Worm (Caenorhabditis elegans): ENCODE data around the gene bath-44.
"Not testable (repeated sequence)": the region's sequence is repeated elsewhere in the genome, so short reads cannot be mapped to it uniquely, and the experiment has no call there.

bath-44 gene

ce11 chrII:7408192-7408591, 13.4 kb downstream of the bath-44 start, which contains the start of gene srd-55:
TSS of gene srd-55 (plus strand) at chrII:7408492.
- TF ChIP-seq dao-5 (tag; optimal IDR thresholded peaks at IDR 0.05): no peak
- TF ChIP-seq him-1 (tag; optimal IDR thresholded peaks at IDR 0.05): no peak
- no peak for TF ChIP-seq W03F9.2 (tag; optimal IDR thresholded peaks at IDR 0.05)

DNA sequence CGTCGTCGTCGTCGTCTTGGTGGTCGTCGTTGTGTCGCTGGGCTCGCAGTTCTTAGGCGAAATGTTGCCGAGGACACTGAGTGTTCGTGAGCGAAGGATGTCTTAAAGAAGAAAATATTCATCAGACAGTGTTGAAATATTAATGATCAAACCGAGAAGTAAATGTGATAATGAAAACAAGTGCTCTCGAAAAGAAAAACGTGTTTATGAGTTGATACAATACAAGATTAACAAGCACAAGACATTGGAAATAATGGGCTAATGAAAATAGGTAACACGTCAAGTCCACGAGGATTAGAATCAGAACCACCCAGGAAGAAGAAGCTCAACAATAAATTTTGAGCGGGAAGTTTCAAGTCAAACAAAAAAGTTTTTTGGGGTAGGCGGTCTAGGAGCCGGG, 17.2 kb downstream of the bath-44 start, which contains the start of gene K02A2.5:
TSS of gene K02A2.5 (minus strand) at position 101 of the 400 bp plus-strand sequence.
- TF ChIP-seq W03F9.2 (tag; optimal IDR thresholded peaks at IDR 0.05): no peak
- no peak for TF ChIP-seq dao-5 (tag; optimal IDR thresholded peaks at IDR 0.05)
- TF ChIP-seq him-1 (tag; optimal IDR thresholded peaks at IDR 0.05): no peak

ce11 chrII:7413275-7413674, 18.5 kb downstream of the bath-44 start:
- TF ChIP-seq W03F9.2 (tag; optimal IDR thresholded peaks at IDR 0.05) (no peak), him-1 (tag; optimal IDR thresholded peaks at IDR 0.05) (no peak), dao-5 (tag; optimal IDR thresholded peaks at IDR 0.05) (no peak)

ce11 chrII:7413764-7414163, 19.0 kb downstream of the bath-44 start:
- no peak for TF ChIP-seq dao-5 (tag; optimal IDR thresholded peaks at IDR 0.05)
- no peak for TF ChIP-seq him-1 (tag; optimal IDR thresholded peaks at IDR 0.05)
- no peak for TF ChIP-seq W03F9.2 (tag; optimal IDR thresholded peaks at IDR 0.05)

DNA sequence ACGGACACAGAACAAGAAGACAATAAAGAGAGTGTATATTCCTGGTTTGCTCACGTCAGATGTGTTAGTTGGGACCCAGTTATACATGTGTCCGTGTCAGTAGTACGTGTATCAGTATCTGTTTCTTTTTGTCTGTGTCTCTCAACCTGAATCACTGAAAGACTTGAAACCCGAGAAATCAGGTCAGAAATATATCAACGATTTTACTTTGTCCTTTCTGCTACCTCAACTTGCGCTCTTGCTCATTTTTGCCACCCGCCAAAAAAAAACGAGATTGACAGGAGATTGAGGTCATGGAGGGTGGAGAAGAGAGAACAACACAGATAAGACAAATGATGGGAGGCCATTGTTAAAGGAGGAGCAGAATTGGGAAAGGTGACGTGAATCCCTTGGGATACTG, 24.8 kb downstream of the bath-44 start:
- TF ChIP-seq dao-5 (tag; optimal IDR thresholded peaks at IDR 0.05) (no peak), him-1 (tag; optimal IDR thresholded peaks at IDR 0.05) (no peak), W03F9.2 (tag; optimal IDR thresholded peaks at IDR 0.05) (no peak)

- no peak for TF ChIP-seq dao-5 (tag; optimal IDR thresholded peaks at IDR 0.05)
- no peak for TF ChIP-seq W03F9.2 (tag; optimal IDR thresholded peaks at IDR 0.05)
- TF ChIP-seq him-1 (tag; optimal IDR thresholded peaks at IDR 0.05): no peak
These were observed 25.4 kb downstream of the bath-44 start for ce11 chrII:7420157-7420556.

- TF ChIP-seq him-1 (tag; optimal IDR thresholded peaks at IDR 0.05) (no peak), dao-5 (tag; optimal IDR thresholded peaks at IDR 0.05) (no peak), W03F9.2 (tag; optimal IDR thresholded peaks at IDR 0.05) (no peak)
These were observed 26.1 kb downstream of the bath-44 start for ce11 chrII:7420796-7421386.

DNA sequence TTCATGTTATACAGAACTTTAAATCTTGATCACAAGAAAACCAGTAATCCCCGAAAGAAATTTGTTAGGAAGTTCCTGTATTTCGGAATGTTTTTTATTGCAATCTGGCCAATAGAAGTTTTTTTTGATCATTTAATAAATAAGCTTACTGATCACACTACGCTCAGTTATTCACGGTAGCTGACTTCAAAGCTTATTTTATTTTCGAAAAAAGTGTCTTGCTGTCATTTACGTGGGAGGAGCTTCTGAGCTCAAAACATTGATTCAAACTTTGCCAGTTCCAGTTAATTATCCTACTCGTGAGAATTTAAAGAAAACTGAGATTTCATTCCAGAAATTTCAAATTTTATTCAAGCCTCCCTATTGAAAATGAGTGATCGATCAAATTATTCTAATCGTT, 37.6 kb downstream of the bath-44 start, which contains the start of gene srd-54:
TSS of gene srd-54 (plus strand) at position 301 of the 400 bp plus-strand sequence.
- no peak for TF ChIP-seq dao-5 (tag; optimal IDR thresholded peaks at IDR 0.05)
- TF ChIP-seq him-1 (tag; optimal IDR thresholded peaks at IDR 0.05): no peak
- TF ChIP-seq W03F9.2 (tag; optimal IDR thresholded peaks at IDR 0.05): no peak

DNA sequence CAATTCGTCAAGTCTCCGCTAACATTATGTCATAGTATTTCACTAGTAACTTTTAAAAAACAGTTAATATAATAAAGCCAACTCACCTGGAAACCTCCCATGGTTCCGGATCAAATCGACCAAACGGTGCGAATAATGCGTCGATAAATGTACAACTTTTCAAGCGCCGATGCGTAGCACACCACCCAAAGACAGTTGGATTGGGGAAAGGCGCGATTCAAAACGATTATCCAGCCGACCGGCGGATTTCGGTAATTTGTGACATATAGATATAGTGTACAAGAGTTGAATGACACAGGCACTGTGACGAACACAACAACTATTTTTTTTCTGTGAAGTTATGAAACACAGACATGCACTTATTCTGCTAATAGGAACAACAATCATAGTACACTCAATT, 39.4 kb downstream of the bath-44 start, which contains the start of gene kcc-3:
TSS of gene kcc-3 (minus strand) at position 101 of the 400 bp plus-strand sequence.
- TF ChIP-seq dao-5 (tag; optimal IDR thresholded peaks at IDR 0.05) (no peak), W03F9.2 (tag; optimal IDR thresholded peaks at IDR 0.05) (no peak), him-1 (tag; optimal IDR thresholded peaks at IDR 0.05) (no peak)

DNA sequence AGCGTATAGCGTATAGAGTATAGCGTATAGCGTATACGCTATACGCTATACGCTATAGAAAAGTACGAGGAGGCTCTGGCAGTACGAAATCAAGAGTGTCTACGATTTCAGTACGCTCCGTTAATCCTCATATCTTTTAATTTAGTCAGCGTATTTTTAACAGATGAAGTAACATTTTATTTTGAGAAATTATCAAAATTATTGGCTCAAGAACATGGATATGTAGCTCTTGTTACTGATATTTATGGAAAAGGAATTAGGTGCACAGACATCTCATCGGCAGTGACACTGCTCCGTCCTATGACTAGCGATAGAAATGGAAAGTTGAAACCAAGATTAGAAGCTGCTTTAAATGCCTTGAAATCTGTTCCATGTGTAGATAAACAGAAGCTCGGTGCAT, 40.2 kb downstream of the bath-44 start, which contains the start of gene K02A2.1:
TSS of gene K02A2.1 (plus strand) at position 301 of the 400 bp plus-strand sequence.
- not testable (repeated sequence) for TF ChIP-seq dao-5, him-1, W03F9.2 (tag; optimal IDR thresholded peaks at IDR 0.05)
